Worm (Caenorhabditis elegans) whole organism, late embryonic: ENCODE data around the gene clec-191.

Source experiments
- C08G9.2 ChIP-seq: sonication (generic microtip); optimal IDR thresholded peaks from 2 replicates; lab custom pipeline; 2016; ENCODE audit warnings: mild to moderate bottlenecking, missing genetic modification characterization, moderate library complexity, missing compliant biosample characterization
- F13H6.1 ChIP-seq: sonication (generic microtip); optimal IDR thresholded peaks from 2 replicates; lab custom pipeline; 2016; ENCODE audit warnings: missing genetic modification characterization, missing compliant biosample characterization
- K02D7.2 ChIP-seq: sonication (generic microtip); optimal IDR thresholded peaks from 2 replicates; lab custom pipeline; 2017; ENCODE audit warnings: mild to moderate bottlenecking, missing genetic modification characterization, missing compliant biosample characterization
- ceh-2 ChIP-seq: sonication (generic microtip); optimal IDR thresholded peaks from 2 replicates; lab custom pipeline; 2016; ENCODE audit warnings: missing genotype, missing genetic modification characterization, missing compliant biosample characterization
- ceh-34 ChIP-seq: sonication (generic microtip); optimal IDR thresholded peaks from 2 replicates; lab custom pipeline; 2016; ENCODE audit warnings: mild to moderate bottlenecking, missing genetic modification characterization, missing compliant biosample characterization
- fkh-6 ChIP-seq: sonication (generic microtip); optimal IDR thresholded peaks from 2 replicates; lab custom pipeline; 2016; ENCODE audit warnings: missing genetic modification characterization, missing compliant biosample characterization
- pax-1 ChIP-seq: fragments of 150-350 bp; optimal IDR thresholded peaks from 2 replicates; lab custom pipeline; 2014; ENCODE audit warnings: missing biosample characterization, missing genetic modification characterization
- syd-9 ChIP-seq: sonication (generic microtip); optimal IDR thresholded peaks from 2 replicates; lab custom pipeline; 2016; ENCODE audit warnings: mild to moderate bottlenecking, missing genetic modification characterization, moderate library complexity, missing compliant biosample characterization
- tbx-2 ChIP-seq: sonication (generic microtip); optimal IDR thresholded peaks from 2 replicates; lab custom pipeline; 2016; ENCODE audit warnings: missing genetic modification characterization, missing compliant biosample characterization
- ztf-16 ChIP-seq: sonication (generic microtip); optimal IDR thresholded peaks from 2 replicates; lab custom pipeline; 2017; ENCODE audit warnings: missing genetic modification characterization, missing compliant biosample characterization

DNA sequence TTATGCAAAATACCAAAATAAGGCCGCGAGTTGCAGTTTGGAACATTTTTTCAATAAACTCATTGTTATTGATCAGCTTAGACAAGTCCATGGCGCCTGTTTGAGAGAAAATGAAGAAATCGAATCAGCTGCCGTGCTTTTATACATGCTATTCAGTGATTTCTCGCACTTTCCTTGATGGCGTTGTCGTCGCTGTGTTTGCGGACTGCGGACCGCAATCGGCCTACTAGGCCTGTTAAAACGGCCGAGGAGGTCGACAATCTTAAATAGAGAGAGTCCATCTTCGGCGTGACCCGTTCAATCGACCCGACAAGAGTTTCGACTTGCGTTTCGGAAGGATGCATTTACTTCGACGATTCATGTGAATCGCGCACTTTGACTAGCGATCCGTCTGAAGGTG, 10.2 kb upstream of the clec-191 start, which contains the start of gene srz-75:
- TF ChIP-seq fkh-6 (no peak), ceh-2 (tag; lab: Kevin White, UChicago) (no peak), tbx-2 (tag; lab: Kevin White, UChicago) (no peak), ztf-16 (tag; lab: Kevin White, UChicago) (no peak), syd-9 (tag; lab: Kevin White, UChicago) (no peak), F13H6.1 (no peak), ceh-34 (no peak), C08G9.2 (tag; lab: Kevin White, UChicago) (no peak), K02D7.2 (no peak), pax-1 (tag; lab: Kevin White, UChicago) (no peak)
